Fruit fly (Drosophila melanogaster): Measurements from ENCODE around the gene RpS10b.

- TF ChIP-seq CG17186 (GFP tag; optimal IDR thresholded peaks at IDR 0.05) (no peak), Vsx1 (GFP tag; optimal IDR thresholded peaks at IDR 0.05) (no peak), Elba2 (GFP tag; optimal IDR thresholded peaks at IDR 0.05) (no peak), Hr78 (GFP tag; optimal IDR thresholded peaks at IDR 0.05) (no peak), CG17359 (tag; optimal IDR thresholded peaks at IDR 0.05) (no peak), CG4360 (GFP tag; IDR thresholded peaks at IDR 0.05) (no peak), CG8290 (GFP tag; optimal IDR thresholded peaks at IDR 0.05) (no peak), CG8290 (tag; optimal IDR thresholded peaks at IDR 0.05) (peak in 1 of 2 experiments; percentile 40), ems (GFP tag; optimal IDR thresholded peaks at IDR 0.05) (no peak), sima (GFP tag; optimal IDR thresholded peaks at IDR 0.05) (no peak), CoRest (tag; optimal IDR thresholded peaks at IDR 0.05) (no peak), eve (GFP tag; optimal IDR thresholded peaks at IDR 0.05) (no peak), CG13775 (GFP tag; optimal IDR thresholded peaks at IDR 0.05) (no peak)
These were observed 8.1 kb downstream of the RpS10b start for dm6 chrX:19605915-19606314.

Data from whole organism, embryonic.